Fruit fly (Drosophila melanogaster) whole organism, adult: ENCODE measurements around the gene CG14151.
A peak's percentile ranks its signal among the peaks of the same experiment; 100 is the strongest.

Experiments used
- CG11617 ChIP-seq: fragments of 200-800 bp; sonication (Bioruptor generic); optimal IDR thresholded peaks from 2 replicates; lab custom pipeline; 2017; ENCODE audit warnings: mild to moderate bottlenecking, missing biosample characterization, missing genetic modification reagents, missing genetic modification characterization
- CG12768 ChIP-seq: fragments of 200-800 bp; sonication (Bioruptor generic); optimal IDR thresholded peaks from 2 replicates; lab custom pipeline; 2017; ENCODE audit warnings: missing biosample characterization, missing genetic modification characterization, mild to moderate bottlenecking, moderate library complexity, missing genetic modification reagents
- CG14711 ChIP-seq: fragments of 200-800 bp; sonication (Bioruptor generic); optimal IDR thresholded peaks from 2 replicates; lab custom pipeline; 2018; ENCODE audit warnings: missing biosample characterization, mild to moderate bottlenecking, missing genetic modification characterization, moderate library complexity
- CG1620 ChIP-seq: fragments of 200-800 bp; sonication (Bioruptor generic); optimal IDR thresholded peaks from 2 replicates; lab custom pipeline; 2016; ENCODE audit warnings: missing biosample characterization, missing genetic modification characterization
- CG33017 ChIP-seq: fragments of 200-800 bp; sonication (Bioruptor generic); optimal IDR thresholded peaks from 2 replicates; lab custom pipeline; 2018; ENCODE audit warnings: missing biosample characterization, mild to moderate bottlenecking, missing genetic modification characterization, moderate library complexity
- CG5204 ChIP-seq: fragments of 200-800 bp; sonication (Bioruptor generic); optimal IDR thresholded peaks from 2 replicates; lab custom pipeline; 2016; ENCODE audit warnings: missing biosample characterization, missing genetic modification characterization
- CG7045 ChIP-seq: fragments of 200-800 bp; sonication (Bioruptor generic); optimal IDR thresholded peaks from 2 replicates; lab custom pipeline; 2017; ENCODE audit warnings: missing biosample characterization, mild to moderate bottlenecking, missing genetic modification characterization
- CG7101 ChIP-seq: fragments of 200-800 bp; sonication (Bioruptor generic); optimal IDR thresholded peaks from 2 replicates; lab custom pipeline; 2018; ENCODE audit warnings: missing biosample characterization, mild to moderate bottlenecking, missing genetic modification characterization, moderate library complexity
- Clk ChIP-seq: fragments of 200-800 bp; sonication (Bioruptor generic); optimal IDR thresholded peaks from 2 replicates; lab custom pipeline; 2017; ENCODE audit warnings: missing biosample characterization, missing genetic modification characterization
- Crg-1 ChIP-seq: fragments of 200-800 bp; sonication (Bioruptor generic); optimal IDR thresholded peaks from 2 replicates; lab custom pipeline; 2016; ENCODE audit warnings: missing biosample characterization, missing genetic modification characterization
- Hr96 ChIP-seq: fragments of 200-800 bp; sonication (Bioruptor generic); optimal IDR thresholded peaks from 2 replicates; lab custom pipeline; 2016; ENCODE audit warnings: missing biosample characterization, missing genetic modification characterization
- Mnt ChIP-seq: fragments of 200-800 bp; sonication (Bioruptor generic); optimal IDR thresholded peaks from 2 replicates; lab custom pipeline; 2016; ENCODE audit warnings: missing biosample characterization, mild to moderate bottlenecking, missing genetic modification characterization
- bab1 ChIP-seq: fragments of 200-800 bp; sonication (Bioruptor generic); optimal IDR thresholded peaks from 3 replicates; lab custom pipeline; 2019; ENCODE audit warnings: missing biosample characterization, mild to moderate bottlenecking, missing genetic modification characterization, moderate library complexity
- cic ChIP-seq: fragments of 200-800 bp; sonication (Bioruptor generic); optimal IDR thresholded peaks from 2 replicates; lab custom pipeline; 2017; ENCODE audit warnings: missing biosample characterization, mild to moderate bottlenecking, missing genetic modification characterization, moderate library complexity
- cnc ChIP-seq, 2 experiments: fragments of >200 bp; optimal IDR thresholded peaks; 2 replicates each; lab custom pipeline; 2017
- kay ChIP-seq: fragments of 200-800 bp; sonication (Bioruptor generic); peaks from one replicate; lab custom pipeline; 2016; ENCODE audit warnings: missing biosample characterization, missing genetic modification characterization, borderline replicate concordance
- ovo ChIP-seq: fragments of 200-800 bp; sonication (Bioruptor generic); optimal IDR thresholded peaks from 2 replicates; lab custom pipeline; 2016; ENCODE audit warnings: missing biosample characterization, missing genetic modification characterization
- pad ChIP-seq: fragments of 200-800 bp; sonication (Bioruptor generic); optimal IDR thresholded peaks from 3 replicates; lab custom pipeline; 2017; ENCODE audit warnings: missing biosample characterization, missing genetic modification characterization, mild to moderate bottlenecking, moderate library complexity, missing genetic modification reagents
- tj ChIP-seq: fragments of 200-800 bp; sonication (Bioruptor generic); optimal IDR thresholded peaks from 3 replicates; lab custom pipeline; 2017; ENCODE audit warnings: missing biosample characterization, mild to moderate bottlenecking, missing genetic modification characterization, moderate library complexity
- toe ChIP-seq: fragments of 200-800 bp; sonication (Bioruptor generic); optimal IDR thresholded peaks from 2 replicates; lab custom pipeline; 2016; ENCODE audit warnings: missing biosample characterization, missing genetic modification characterization

The CG14151 gene

DNA sequence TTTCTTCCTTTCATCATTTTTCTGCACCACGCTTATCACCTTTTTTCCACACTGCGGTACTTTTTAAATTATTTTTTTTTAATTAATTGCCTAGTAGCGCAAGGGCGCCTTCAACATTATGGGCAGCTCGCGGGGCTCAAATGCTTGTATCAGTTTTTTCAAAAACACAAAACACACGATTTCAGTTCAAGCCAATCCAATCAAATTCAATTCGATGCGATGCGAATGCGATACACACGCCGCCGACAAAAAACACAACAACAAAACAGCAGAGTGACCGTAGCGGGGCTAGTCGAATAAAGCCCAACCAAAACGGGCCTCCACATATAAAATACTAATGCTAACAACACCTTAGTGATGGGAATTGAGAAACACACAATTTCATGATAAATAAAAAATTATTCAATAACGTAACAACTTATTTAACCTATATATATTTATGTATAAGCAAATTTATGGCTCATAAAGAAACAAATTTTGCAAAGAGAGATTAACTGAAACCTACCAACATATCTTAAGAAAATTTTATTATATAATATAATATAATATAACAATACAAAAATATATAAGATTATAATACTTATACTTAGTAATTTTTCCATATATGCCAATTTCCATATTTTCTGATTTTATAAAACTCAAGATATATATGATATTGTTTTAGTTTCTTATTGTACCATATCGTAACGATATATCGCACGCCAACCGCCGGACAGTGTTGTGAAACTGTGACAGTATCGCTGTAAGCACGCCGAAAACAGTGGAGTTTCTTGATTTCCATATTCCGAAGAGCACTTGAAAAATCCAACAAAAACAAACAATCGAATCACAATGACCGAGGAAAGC is 32.7 kb upstream of the CG14151 start, which contains the start of the genes CG32066 and CG8003:
CG32066 (minus strand) TSS at position 270 of the 846 bp plus-strand sequence.
CG8003 (plus strand) TSS at position 732 of the 846 bp plus-strand sequence.
- TF ChIP-seq toe (GFP tag; lab: Kevin White, UChicago) (no peak), tj (GFP tag; lab: Kevin White, UChicago) (peak; percentile 81), cnc (optimal IDR thresholded peaks at IDR 0.05; lab: Kevin White, UChicago) (no peak), CG7101 (peak; percentile 69), pad (peak; percentile 42), Crg-1 (GFP tag; lab: Kevin White, UChicago) (peak; percentile 13), CG1620 (peak; percentile 42), Mnt (GFP tag; lab: Kevin White, UChicago) (peak; percentile 68), CG33017 (tag; lab: Kevin White, UChicago) (no peak), CG11617 (peak; percentile 41), CG14711 (tag; lab: Kevin White, UChicago) (no peak), kay (GFP tag; lab: Kevin White, UChicago) (no peak), Hr96 (GFP tag; lab: Kevin White, UChicago) (no peak), CG7045 (GFP tag; lab: Kevin White, UChicago) (peak; percentile 34), Clk (no peak), cic (GFP tag; lab: Kevin White, UChicago) (peak; percentile 31), CG12768 (peak; percentile 32), bab1 (GFP tag; lab: Kevin White, UChicago) (peak; percentile 55), ovo (peak; percentile 7), CG5204 (GFP tag; lab: Kevin White, UChicago) (no peak)

DNA sequence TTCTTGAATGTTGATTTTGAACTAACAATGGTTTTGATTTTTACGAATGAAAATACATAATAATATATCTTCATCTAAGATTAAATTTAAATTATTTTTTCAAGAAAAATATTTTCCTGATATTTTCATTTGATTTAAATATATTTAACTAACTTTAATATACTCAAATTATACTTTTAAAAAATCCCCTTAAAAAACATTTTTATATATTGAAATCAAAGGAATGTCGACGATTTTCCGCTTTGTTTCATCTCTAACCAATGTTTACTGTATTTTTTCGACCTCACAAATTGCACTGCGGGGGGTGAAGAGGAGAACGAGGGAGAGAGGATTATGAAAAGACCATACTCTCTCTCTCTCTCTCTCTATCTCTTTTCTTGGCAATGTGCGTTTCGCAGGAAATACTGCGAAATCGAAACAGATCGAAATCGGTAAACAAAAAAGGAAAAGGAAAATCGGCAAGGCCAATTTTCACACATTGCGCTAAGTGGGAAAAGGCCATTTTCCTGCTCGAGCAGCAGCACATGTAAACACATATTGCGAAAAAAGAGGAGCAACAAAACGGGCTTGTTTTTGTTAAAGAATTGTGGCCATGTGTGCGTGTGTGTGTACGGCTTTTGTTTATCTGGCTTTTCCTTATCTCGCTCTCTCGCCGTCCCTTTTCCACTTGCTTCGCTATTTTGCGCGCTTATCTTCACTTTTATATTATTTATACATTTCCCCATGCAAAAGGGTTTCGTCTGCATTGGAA is 31.9 kb upstream of the CG14151 start:
- no peak for TF ChIP-seq bab1 (GFP tag; lab: Kevin White, UChicago)
- no peak for TF ChIP-seq ovo
- no peak for TF ChIP-seq CG11617
- no peak for TF ChIP-seq CG1620
- TF ChIP-seq kay (GFP tag; lab: Kevin White, UChicago): peak; percentile 92

dm6 chr3L:10659524-10659923 is 31.2 kb upstream of the CG14151 start:
- TF ChIP-seq CG5204 (GFP tag; lab: Kevin White, UChicago): no peak
- no peak for TF ChIP-seq toe (GFP tag; lab: Kevin White, UChicago)
- no peak for TF ChIP-seq CG7045 (GFP tag; lab: Kevin White, UChicago)
- no peak for TF ChIP-seq CG12768
- no peak for TF ChIP-seq CG14711 (tag; lab: Kevin White, UChicago)
- TF ChIP-seq pad: no peak
- TF ChIP-seq Clk: no peak

- TF ChIP-seq CG33017 (tag; lab: Kevin White, UChicago) (no peak), CG1620 (no peak), CG12768 (no peak), CG14711 (tag; lab: Kevin White, UChicago) (no peak), pad (no peak), cnc (optimal IDR thresholded peaks at IDR 0.05; lab: Kevin White, UChicago) (no peak), kay (GFP tag; lab: Kevin White, UChicago) (no peak), CG11617 (no peak), CG7045 (GFP tag; lab: Kevin White, UChicago) (no peak), Hr96 (GFP tag; lab: Kevin White, UChicago) (no peak), Crg-1 (GFP tag; lab: Kevin White, UChicago) (no peak), CG5204 (GFP tag; lab: Kevin White, UChicago) (no peak), tj (GFP tag; lab: Kevin White, UChicago) (no peak), bab1 (GFP tag; lab: Kevin White, UChicago) (no peak), toe (GFP tag; lab: Kevin White, UChicago) (no peak), ovo (no peak), Clk (no peak)
Observed at dm6 chr3L:10658362-10659127, 30.3 kb upstream of the CG14151 start.

DNA sequence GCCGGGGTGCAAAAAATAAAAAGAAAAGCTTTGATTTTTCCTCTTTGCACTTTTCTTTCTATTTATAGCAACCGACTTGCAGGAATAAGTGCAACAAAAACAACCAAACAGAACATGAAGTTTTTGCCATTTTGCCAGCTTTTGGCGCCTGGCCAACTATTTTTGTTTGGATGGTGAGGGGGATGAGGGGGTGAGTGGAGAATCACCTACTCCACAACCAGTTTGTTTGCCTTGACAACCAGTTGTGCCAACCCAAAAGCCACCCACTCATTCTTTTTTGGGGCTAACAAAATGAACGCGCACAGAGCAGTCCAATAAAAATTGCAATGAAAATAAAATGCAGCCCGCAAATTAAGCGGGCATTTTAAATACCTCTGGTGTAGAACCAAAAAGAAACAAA is 29.0 kb upstream of the CG14151 start:
- TF ChIP-seq bab1 (GFP tag; lab: Kevin White, UChicago) (no peak), kay (GFP tag; lab: Kevin White, UChicago) (no peak), tj (GFP tag; lab: Kevin White, UChicago) (no peak), CG1620 (no peak), CG14711 (tag; lab: Kevin White, UChicago) (no peak), CG7045 (GFP tag; lab: Kevin White, UChicago) (no peak), pad (no peak), CG12768 (no peak), CG7101 (no peak), CG33017 (tag; lab: Kevin White, UChicago) (no peak), CG11617 (no peak), cnc (optimal IDR thresholded peaks at IDR 0.05; lab: Kevin White, UChicago) (no peak), Mnt (GFP tag; lab: Kevin White, UChicago) (no peak), Crg-1 (GFP tag; lab: Kevin White, UChicago) (no peak), Hr96 (GFP tag; lab: Kevin White, UChicago) (no peak)
